Fruit fly (Drosophila melanogaster) whole organism, embryonic: ENCODE results near the gene RpL37A.
A peak's percentile ranks its signal among the peaks of the same experiment; 100 is the strongest.

Experiments
- ATbp ChIP-seq: fragments of 200-800 bp; sonication (Bioruptor generic); optimal IDR thresholded peaks from 2 replicates; lab custom pipeline; 2017; ENCODE audit warnings: missing biosample characterization, mild to moderate bottlenecking, missing genetic modification characterization, missing genetic modification reagents
- Bgb ChIP-seq: fragments of 200-800 bp; sonication (Bioruptor generic); IDR thresholded peaks from 2 replicates; pipeline ENCODE4 v1.3.6; 2022; ENCODE audit warnings: missing biosample characterization, missing genetic modification characterization; ENCODE audit not compliant: partially characterized antibody
- CG12391 ChIP-seq: fragments of 200-800 bp; sonication (Bioruptor generic); optimal IDR thresholded peaks from 3 replicates; lab custom pipeline; 2018; ENCODE audit warnings: missing biosample characterization, mild to moderate bottlenecking, missing genetic modification characterization, moderate library complexity
- CG13424 ChIP-seq: fragments of 200-800 bp; sonication (Bioruptor generic); optimal IDR thresholded peaks from 2 replicates; lab custom pipeline; 2019; ENCODE audit warnings: missing biosample characterization, mild to moderate bottlenecking, missing genetic modification characterization, moderate library complexity
- CG1647 ChIP-seq: fragments of 200-800 bp; sonication (Bioruptor generic); optimal IDR thresholded peaks from 3 replicates; lab custom pipeline; 2016; ENCODE audit warnings: missing biosample characterization, missing genetic modification characterization
- CG1832 ChIP-seq: fragments of 200-800 bp; sonication (Bioruptor generic); optimal IDR thresholded peaks from 2 replicates; lab custom pipeline; 2017; ENCODE audit warnings: missing biosample characterization, mild to moderate bottlenecking, missing genetic modification characterization, inconsistent platforms
- CG2120 ChIP-seq: fragments of 200-800 bp; sonication (Bioruptor generic); optimal IDR thresholded peaks from 3 replicates; lab custom pipeline; 2016; ENCODE audit warnings: missing biosample characterization, missing genetic modification characterization
- CG31441 ChIP-seq: fragments of 200-800 bp; sonication (Bioruptor generic); IDR thresholded peaks from 2 replicates; pipeline ENCODE4 v1.3.6; 2022; ENCODE audit warnings: missing biosample characterization, missing genetic modification characterization
- CG3838 ChIP-seq: fragments of 200-800 bp; sonication (Bioruptor generic); optimal IDR thresholded peaks from 3 replicates; lab custom pipeline; 2016; ENCODE audit warnings: missing biosample characterization, missing genetic modification characterization
- CG6791 ChIP-seq: fragments of 200-800 bp; sonication (Bioruptor generic); IDR thresholded peaks from 3 replicates; pipeline ENCODE4 v1.3.6; 2022; ENCODE audit warnings: missing biosample characterization, missing genetic modification characterization; ENCODE audit not compliant: partially characterized antibody
- CG7786 ChIP-seq: fragments of 200-800 bp; sonication (Bioruptor generic); optimal IDR thresholded peaks from 2 replicates; lab custom pipeline; 2016; ENCODE audit warnings: missing biosample characterization, missing genetic modification characterization
- CG8944 ChIP-seq: fragments of 200-800 bp; sonication (Bioruptor generic); optimal IDR thresholded peaks from 3 replicates; lab custom pipeline; 2016; ENCODE audit warnings: missing biosample characterization, missing genetic modification characterization
- CG9932 ChIP-seq: fragments of 200-800 bp; sonication (Bioruptor generic); IDR thresholded peaks from 2 replicates; pipeline ENCODE4 v1.3.6; 2022; ENCODE audit warnings: missing biosample characterization, missing genetic modification characterization
- D19A ChIP-seq: fragments of 200-800 bp; optimal IDR thresholded peaks from 3 replicates; lab custom pipeline; 2019; ENCODE audit warnings: missing biosample characterization, mild to moderate bottlenecking, missing genetic modification characterization, moderate library complexity
- Drgx ChIP-seq: fragments of 200-800 bp; sonication (Bioruptor generic); IDR thresholded peaks from 2 replicates; pipeline ENCODE4 v1.3.6; 2022; ENCODE audit warnings: missing biosample characterization, missing genetic modification characterization
- Fer1 ChIP-seq: fragments of 200-800 bp; sonication (Bioruptor generic); optimal IDR thresholded peaks from 2 replicates; lab custom pipeline; 2017; ENCODE audit warnings: missing biosample characterization, mild to moderate bottlenecking, missing genetic modification characterization
- H2.0 ChIP-seq: fragments of 200-800 bp; sonication (Bioruptor generic); IDR thresholded peaks from 2 replicates; pipeline ENCODE4 v1.3.6; 2022; ENCODE audit warnings: missing biosample characterization, missing genetic modification characterization
- Hr51 ChIP-seq, 2 experiments: fragments of 200-800 bp; sonication (Bioruptor generic); optimal IDR thresholded peaks; 2 replicates in 1 of 2; 3 replicates in 1 of 2; lab custom pipeline; 2016 to 2018; ENCODE audit warnings: missing biosample characterization in 2 of 2, missing genetic modification characterization in 2 of 2, mild to moderate bottlenecking in 1 of 2, moderate library complexity in 1 of 2
- Med ChIP-seq: fragments of 200-800 bp; sonication (Bioruptor generic); peaks from one replicate; lab custom pipeline; 2016; ENCODE audit warnings: missing biosample characterization, missing genetic modification characterization, mild to moderate bottlenecking, inconsistent platforms, moderate library complexity
- Meics ChIP-seq: fragments of 200-800 bp; sonication (Bioruptor generic); optimal IDR thresholded peaks from 2 replicates; lab custom pipeline; 2017; ENCODE audit warnings: missing biosample characterization, mild to moderate bottlenecking, missing genetic modification characterization
- Oli ChIP-seq: fragments of 200-800 bp; sonication (Bioruptor generic); optimal IDR thresholded peaks from 2 replicates; lab custom pipeline; 2018; ENCODE audit warnings: missing biosample characterization, mild to moderate bottlenecking, missing genetic modification characterization, moderate library complexity
- PHDP ChIP-seq: fragments of 200-800 bp; sonication (Bioruptor generic); optimal IDR thresholded peaks from 3 replicates; lab custom pipeline; 2018; ENCODE audit warnings: missing biosample characterization, mild to moderate bottlenecking, missing genetic modification characterization, moderate library complexity
- Sox100B ChIP-seq: fragments of 200-800 bp; sonication (Bioruptor generic); optimal IDR thresholded peaks from 3 replicates; lab custom pipeline; 2018; ENCODE audit warnings: missing biosample characterization, mild to moderate bottlenecking, missing genetic modification characterization
- Sox102F ChIP-seq: fragments of 200-800 bp; sonication (Bioruptor generic); optimal IDR thresholded peaks from 2 replicates; lab custom pipeline; 2018; ENCODE audit warnings: missing biosample characterization, mild to moderate bottlenecking, missing genetic modification characterization, moderate library complexity
- Sry-δ ChIP-seq: fragments of 200-800 bp; sonication (Bioruptor generic); optimal IDR thresholded peaks from 2 replicates; lab custom pipeline; 2016; ENCODE audit warnings: missing biosample characterization, missing genetic modification characterization
- Taf1 ChIP-seq: fragments of 200-800 bp; sonication (Bioruptor generic); IDR thresholded peaks from 2 replicates; pipeline ENCODE4 v1.3.6; 2022; ENCODE audit warnings: missing biosample characterization, missing genetic modification characterization
- bsh ChIP-seq, 2 experiments: fragments of 200-800 bp; sonication (Bioruptor generic); optimal IDR thresholded peaks; 2 replicates each; lab custom pipeline; 2017 to 2018; ENCODE audit warnings: mild to moderate bottlenecking in 2 of 2, missing biosample characterization in 2 of 2, missing genetic modification characterization in 2 of 2, moderate library complexity in 1 of 2
- dmrt99B ChIP-seq: fragments of 200-800 bp; sonication (Bioruptor generic); optimal IDR thresholded peaks from 2 replicates; lab custom pipeline; 2018; ENCODE audit warnings: missing biosample characterization, mild to moderate bottlenecking, missing genetic modification characterization, moderate library complexity
- eve ChIP-seq, 2 experiments: fragments of >200 bp; optimal IDR thresholded peaks; 2 replicates each; lab custom pipeline; 2017; ENCODE audit warnings: missing biosample characterization in 2 of 2, missing genetic modification characterization in 2 of 2
- gce ChIP-seq: fragments of 200-800 bp; sonication (Bioruptor generic); IDR thresholded peaks from 3 replicates; pipeline ENCODE4 v1.3.6; 2022; ENCODE audit warnings: missing biosample characterization, missing genetic modification characterization
- gro ChIP-seq: fragments of 200-800 bp; sonication (Bioruptor generic); optimal IDR thresholded peaks from 2 replicates; lab custom pipeline; 2016; ENCODE audit warnings: missing biosample characterization, missing genetic modification characterization
- inv ChIP-seq: fragments of 200-800 bp; sonication (Bioruptor generic); IDR thresholded peaks from 2 replicates; pipeline ENCODE4 v1.3.6; 2022; ENCODE audit warnings: missing biosample characterization, missing genetic modification characterization; ENCODE audit not compliant: partially characterized antibody
- lab ChIP-seq: fragments of 200-800 bp; sonication (Bioruptor generic); optimal IDR thresholded peaks from 3 replicates; lab custom pipeline; 2017; ENCODE audit warnings: missing biosample characterization, missing genetic modification characterization, mild to moderate bottlenecking, moderate library complexity, missing genetic modification reagents
- lilli ChIP-seq: fragments of 200-800 bp; sonication (Bioruptor generic); optimal IDR thresholded peaks from 3 replicates; lab custom pipeline; 2016; ENCODE audit warnings: missing biosample characterization, missing genetic modification characterization
- lola ChIP-seq, 3 experiments: fragments of >200 bp in 2 of 3; fragments of 200-800 bp in 1 of 3; sonication (Bioruptor generic) in 1 of 3; optimal IDR thresholded peaks; 2 replicates each; lab custom pipeline; 2017 to 2019; ENCODE audit warnings: missing biosample characterization in 3 of 3, missing genetic modification characterization in 3 of 3, mild to moderate bottlenecking in 1 of 3, moderate library complexity in 1 of 3
- lov ChIP-seq, 2 experiments: fragments of 200-800 bp in 1 of 2; fragments of >200 bp in 1 of 2; sonication (Bioruptor generic) in 1 of 2; IDR thresholded peaks in 1 of 2; optimal IDR thresholded peaks in 1 of 2; 2 replicates in 1 of 2; 3 replicates in 1 of 2; pipeline versions ENCODE4 v1.3.6 to Lab custom; 2017 to 2022; ENCODE audit warnings: missing biosample characterization in 1 of 2, missing genetic modification characterization in 1 of 2
- nerfin-2 ChIP-seq: fragments of 200-800 bp; sonication (Bioruptor generic); IDR thresholded peaks from 2 replicates; pipeline ENCODE4 v1.3.6; 2022; ENCODE audit warnings: missing biosample characterization, missing genetic modification characterization; ENCODE audit not compliant: partially characterized antibody
- nom ChIP-seq: fragments of 200-800 bp; sonication (Bioruptor generic); optimal IDR thresholded peaks from 2 replicates; lab custom pipeline; 2017; ENCODE audit warnings: missing biosample characterization, missing genetic modification characterization, mild to moderate bottlenecking, moderate library complexity, missing genetic modification reagents
- oc ChIP-seq: fragments of 200-800 bp; sonication (Bioruptor generic); optimal IDR thresholded peaks from 2 replicates; lab custom pipeline; 2018; ENCODE audit warnings: missing biosample characterization, mild to moderate bottlenecking, missing genetic modification characterization, moderate library complexity
- otp ChIP-seq: fragments of 200-800 bp; sonication (Bioruptor generic); IDR thresholded peaks from 3 replicates; pipeline ENCODE4, ENCODE4 v1.3.6; 2022; ENCODE audit warnings: missing biosample characterization, missing genetic modification characterization
- phol ChIP-seq: fragments of 200-800 bp; sonication (Bioruptor generic); optimal IDR thresholded peaks from 3 replicates; lab custom pipeline; 2018; ENCODE audit warnings: missing biosample characterization, mild to moderate bottlenecking, missing genetic modification characterization, moderate library complexity
- ranshi ChIP-seq: fragments of 200-800 bp; sonication (Bioruptor generic); IDR thresholded peaks from 2 replicates; pipeline ENCODE4 v1.3.6; 2022; ENCODE audit warnings: missing biosample characterization, missing genetic modification characterization
- row ChIP-seq: fragments of 200-800 bp; sonication (Bioruptor generic); IDR thresholded peaks from 3 replicates; pipeline ENCODE4 v1.3.6; 2022; ENCODE audit warnings: missing biosample characterization, missing genetic modification characterization
- stc ChIP-seq: fragments of 200-800 bp; sonication (Bioruptor generic); IDR thresholded peaks from 2 replicates; pipeline ENCODE4 v1.3.6; 2022; ENCODE audit warnings: missing biosample characterization, missing genetic modification characterization
- unpg ChIP-seq: fragments of 200-800 bp; sonication (Bioruptor generic); optimal IDR thresholded peaks from 3 replicates; lab custom pipeline; 2018; ENCODE audit warnings: missing biosample characterization, mild to moderate bottlenecking, missing genetic modification characterization, moderate library complexity
- vfl ChIP-seq: fragments of 200-800 bp; sonication (Bioruptor generic); optimal IDR thresholded peaks from 2 replicates; lab custom pipeline; 2016; ENCODE audit warnings: missing biosample characterization, missing genetic modification characterization
- vvl ChIP-seq: fragments of 200-800 bp; sonication (Bioruptor generic); IDR thresholded peaks from 2 replicates; pipeline ENCODE4 v1.3.6; 2022; ENCODE audit warnings: missing biosample characterization, missing genetic modification characterization

Gene RpL37A

DNA sequence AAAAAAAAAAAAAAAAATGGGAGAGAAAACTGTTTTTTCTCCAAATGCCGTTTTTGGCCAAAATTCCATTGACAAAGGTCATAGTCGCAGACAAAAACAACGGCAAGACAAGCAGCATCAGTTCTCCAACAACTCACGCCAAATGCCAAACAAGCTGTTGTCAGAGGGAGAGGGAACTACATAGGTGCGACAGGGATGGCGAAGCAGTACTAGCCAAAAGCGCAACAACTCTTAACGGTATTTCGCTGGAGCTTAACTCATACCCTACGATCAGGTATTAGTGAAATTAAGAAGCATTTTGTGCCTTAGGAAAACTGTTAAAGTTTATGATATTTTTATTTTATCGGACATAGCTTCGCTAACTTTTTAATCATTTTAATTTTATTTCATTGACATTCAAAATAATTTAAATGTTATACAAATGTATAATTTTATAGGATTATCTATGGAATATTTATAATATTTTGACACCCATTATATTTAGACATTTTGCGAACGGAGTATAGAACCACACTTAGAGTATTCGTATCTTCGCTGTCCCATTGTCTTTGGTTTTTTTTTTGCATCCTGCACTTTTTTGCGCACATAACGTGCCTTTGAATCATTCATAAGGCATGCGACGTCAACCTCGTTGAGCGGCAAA lies 9.6 kb downstream of the RpL37A start (continued):
- TF ChIP-seq Oli = peak; percentile 32
- no peak for TF ChIP-seq Bgb (GFP tag; lab: Robert Waterston, UW)
- TF ChIP-seq Fer1 (GFP tag; lab: Kevin White, UChicago) = peak; percentile 14
- 0 out of 3 replicates have a peak, but pooled peaks have one; percentile 10 for TF ChIP-seq gce (GFP tag; lab: Robert Waterston, UW)
- peak; percentile 2 for TF ChIP-seq Meics (GFP tag; lab: Kevin White, UChicago)
- TF ChIP-seq D19A (tag; lab: Kevin White, UChicago) = peak; percentile 48
- peak; percentile 65 for TF ChIP-seq nom
- peak; percentile 18; the same call in 1 of the 2 replicates for TF ChIP-seq stc (GFP tag; lab: Robert Waterston, UW)
- TF ChIP-seq bsh (GFP tag; optimal IDR thresholded peaks at IDR 0.05; lab: Kevin White, UChicago) = peak in 1 of 2 experiments; percentile 77
- TF ChIP-seq lola (GFP tag; optimal IDR thresholded peaks at IDR 0.05; lab: Kevin White, UChicago) = no peak
- TF ChIP-seq CG3838 = no peak
- TF ChIP-seq CG6791 (GFP tag; lab: Robert Waterston, UW) = no peak
- peak; percentile 39 for TF ChIP-seq oc (tag; lab: Kevin White, UChicago)
- TF ChIP-seq dmrt99B (tag; lab: Kevin White, UChicago) = peak; percentile 32
- peak; percentile 16 for TF ChIP-seq lab (GFP tag; lab: Kevin White, UChicago)
- no peak for TF ChIP-seq Sox100B (GFP tag; lab: Kevin White, UChicago)
- TF ChIP-seq CG8944 (GFP tag; lab: Kevin White, UChicago) = no peak
- no peak for TF ChIP-seq ranshi
- TF ChIP-seq CG2120 = no peak
- peak; percentile 14 for TF ChIP-seq CG1832 (GFP tag; lab: Kevin White, UChicago)
- peak; percentile 44; the same call in 1 of the 2 replicates for TF ChIP-seq CG31441 (GFP tag; lab: Robert Waterston, UW)
- peak; percentile 45 for TF ChIP-seq phol (tag; lab: Kevin White, UChicago)
- TF ChIP-seq CG13424 (tag; lab: Kevin White, UChicago) = peak; percentile 20
- TF ChIP-seq unpg = peak; percentile 2
- peak; percentile 62 for TF ChIP-seq Sox102F (GFP tag; lab: Kevin White, UChicago)
- peak; percentile 87 for TF ChIP-seq Drgx (GFP tag; lab: Robert Waterston, UW)
- no peak for TF ChIP-seq CG1647 (GFP tag; lab: Kevin White, UChicago)
- peak; percentile 16 for TF ChIP-seq CG12391 (tag; lab: Kevin White, UChicago)
- TF ChIP-seq vfl = no peak
- TF ChIP-seq Hr51 (GFP tag; optimal IDR thresholded peaks at IDR 0.05; lab: Kevin White, UChicago) = peak in 1 of 2 experiments; percentile 63

DNA sequence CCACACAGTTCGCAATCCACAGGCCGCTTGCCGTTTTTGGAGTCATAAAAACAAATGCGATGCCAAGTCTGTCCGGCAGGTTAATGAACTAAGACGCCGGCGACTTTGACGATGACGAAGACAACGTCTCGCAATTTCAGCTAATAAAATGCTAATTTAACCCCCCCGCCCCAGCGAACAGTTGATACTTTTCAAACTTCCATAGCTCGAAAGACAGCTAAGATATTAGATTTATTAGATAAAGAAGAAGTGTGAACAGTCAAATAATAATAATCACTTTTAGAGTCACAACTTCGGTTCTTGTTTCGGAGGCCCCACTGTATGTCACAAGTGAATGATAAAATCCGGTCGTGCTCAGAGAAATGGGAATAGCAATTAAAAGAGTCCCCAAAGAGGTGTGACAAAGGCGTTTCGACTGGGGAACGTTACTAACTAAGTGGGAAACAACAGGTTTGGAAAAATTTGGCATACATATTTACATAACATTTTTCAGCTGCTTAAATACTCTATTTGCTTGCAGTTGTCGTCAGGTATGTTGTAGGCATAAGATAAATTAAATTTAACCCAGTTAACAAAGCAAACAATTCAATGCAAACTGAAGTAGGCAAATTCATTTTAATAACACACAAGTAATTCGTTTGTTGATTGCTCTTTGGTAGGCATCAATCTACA lies 14.0 kb downstream of the RpL37A start:
- TF ChIP-seq ATbp (peak; percentile 68), lov (optimal IDR thresholded peaks at IDR 0.05; lab: Kevin White, UChicago) (no peak), lov (GFP tag; IDR thresholded peaks at IDR 0.05; lab: Robert Waterston, UW) (no peak), Med (peak; percentile 55), Taf1 (GFP tag; lab: Robert Waterston, UW) (no peak), H2.0 (no peak), gro (GFP tag; lab: Kevin White, UChicago) (no peak), CG2120 (peak; percentile 44), nerfin-2 (GFP tag; lab: Robert Waterston, UW) (no peak), CG7786 (GFP tag; lab: Kevin White, UChicago) (peak; percentile 8), row (GFP tag; lab: Robert Waterston, UW) (0 out of 3 replicates have a peak, but pooled peaks have one; percentile 30), otp (GFP tag; lab: Robert Waterston, UW) (0 out of 3 replicates have a peak, but pooled peaks have one; percentile 23), Sry-δ (GFP tag; lab: Kevin White, UChicago) (no peak), inv (GFP tag; lab: Robert Waterston, UW) (no peak), PHDP (peak; percentile 19), CG9932 (GFP tag; lab: Robert Waterston, UW) (peak; percentile 48; the same call in 1 of the 2 replicates), vvl (GFP tag; lab: Robert Waterston, UW) (peak; percentile 70), eve (GFP tag; optimal IDR thresholded peaks at IDR 0.05; lab: Kevin White, UChicago) (peak in 1 of 2 experiments; percentile 46), lilli (peak; percentile 32)
